Worm (Caenorhabditis elegans) whole organism, midembryonic: Measurements from ENCODE around the gene clec-7.

Experiments
- T22C8.4 ChIP-seq: fragments of 200-800 bp; sonication (Bioruptor generic); IDR thresholded peaks from 2 replicates; pipeline ENCODE4 v1.3.6; 2022; ENCODE audit warnings: missing genetic modification characterization, missing compliant biosample characterization
- cog-1 ChIP-seq: sonication (generic microtip); optimal IDR thresholded peaks from 2 replicates; lab custom pipeline; 2016; ENCODE audit warnings: missing genetic modification characterization, missing compliant biosample characterization
- flt-1 ChIP-seq: fragments of 200-800 bp; sonication (Bioruptor generic); IDR thresholded peaks from 2 replicates; pipeline ENCODE4 v1.3.6; 2022; ENCODE audit warnings: missing genetic modification characterization, missing compliant biosample characterization
- klf-2 ChIP-seq: fragments of 200-800 bp; sonication (Bioruptor generic); conservative IDR thresholded peaks from 2 replicates; pipeline ENCODE4 v1.3.6; 2022; ENCODE audit warnings: missing genetic modification reagents, missing genetic modification characterization, missing compliant biosample characterization
- med-1 ChIP-seq: sonication (generic microtip); optimal IDR thresholded peaks from 2 replicates; lab custom pipeline; 2017; ENCODE audit warnings: missing genetic modification characterization, mild to moderate bottlenecking, missing compliant biosample characterization, antibody characterized with exemption, missing genetic modification reagents; ENCODE audit not compliant: insufficient read depth
- ref-1 ChIP-seq: fragments of 200-800 bp; sonication (Bioruptor generic); conservative IDR thresholded peaks from 2 replicates; pipeline ENCODE4 v1.3.6; 2022; ENCODE audit warnings: missing genetic modification reagents, missing genetic modification characterization, missing compliant biosample characterization
- tab-1 ChIP-seq: fragments of 200-800 bp; sonication (Bioruptor generic); IDR thresholded peaks from 2 replicates; pipeline ENCODE4 v1.3.6; 2022; ENCODE audit warnings: missing genetic modification characterization, missing compliant biosample characterization
- ztf-23 ChIP-seq: fragments of 200-800 bp; sonication (Bioruptor generic); IDR thresholded peaks from 2 replicates; pipeline ENCODE4 v1.3.6; 2022; ENCODE audit warnings: missing genetic modification reagents, missing genetic modification characterization, missing compliant biosample characterization
- ztf-29 ChIP-seq: fragments of 200-800 bp; sonication (Bioruptor generic); IDR thresholded peaks from 2 replicates; pipeline ENCODE4 v1.3.6; 2022; ENCODE audit warnings: missing genetic modification reagents, missing genetic modification characterization, missing compliant biosample characterization

Gene clec-7

ce11 chrV:7364059-7364458 is 35.9 kb downstream of the clec-7 start, which contains the start of gene cyp-35A2:
Gene cyp-35A2, minus strand, starts transcription at chrV:7364182.
- TF ChIP-seq ref-1 (GFP tag; lab: Robert Waterston, UW) = no peak
- no peak for TF ChIP-seq klf-2 (GFP tag; lab: Robert Waterston, UW)
- no peak for TF ChIP-seq ztf-23
- TF ChIP-seq T22C8.4 (GFP tag; lab: Robert Waterston, UW) = no peak
- TF ChIP-seq med-1 (GFP tag; lab: Kevin White, UChicago) = no peak
- no peak for TF ChIP-seq cog-1
- TF ChIP-seq ztf-29 (GFP tag; lab: Robert Waterston, UW) = no peak
- no peak for TF ChIP-seq tab-1 (GFP tag; lab: Robert Waterston, UW)
- no peak for TF ChIP-seq flt-1 (GFP tag; lab: Robert Waterston, UW)

ce11 chrV:7364951-7365350 is 36.8 kb downstream of the clec-7 start, which contains the start of gene exc-13:
Gene exc-13, plus strand, starts transcription at chrV:7365251.
- TF ChIP-seq ref-1 (GFP tag; lab: Robert Waterston, UW) (no peak), flt-1 (GFP tag; lab: Robert Waterston, UW) (no peak), T22C8.4 (GFP tag; lab: Robert Waterston, UW) (no peak), tab-1 (GFP tag; lab: Robert Waterston, UW) (no peak), ztf-29 (GFP tag; lab: Robert Waterston, UW) (no peak), med-1 (GFP tag; lab: Kevin White, UChicago) (no peak), klf-2 (GFP tag; lab: Robert Waterston, UW) (no peak), cog-1 (no peak), ztf-23 (no peak)

ce11 chrV:7369578-7369977 is 41.4 kb downstream of the clec-7 start, which contains the start of gene srj-14:
Gene srj-14, plus strand, starts transcription at chrV:7369708.
- TF ChIP-seq klf-2 (GFP tag; lab: Robert Waterston, UW) (no peak), flt-1 (GFP tag; lab: Robert Waterston, UW) (no peak), tab-1 (GFP tag; lab: Robert Waterston, UW) (no peak), ztf-23 (no peak), cog-1 (no peak), ref-1 (GFP tag; lab: Robert Waterston, UW) (no peak), T22C8.4 (GFP tag; lab: Robert Waterston, UW) (no peak), ztf-29 (GFP tag; lab: Robert Waterston, UW) (no peak)

ce11 chrV:7374090-7374489 is 45.9 kb downstream of the clec-7 start, which contains the start of gene srx-56:
Gene srx-56, plus strand, starts transcription at chrV:7374390.
- TF ChIP-seq klf-2 (GFP tag; lab: Robert Waterston, UW) = no peak
- TF ChIP-seq med-1 (GFP tag; lab: Kevin White, UChicago) = no peak
- TF ChIP-seq ref-1 (GFP tag; lab: Robert Waterston, UW) = no peak
- no peak for TF ChIP-seq ztf-23
- no peak for TF ChIP-seq cog-1
- no peak for TF ChIP-seq flt-1 (GFP tag; lab: Robert Waterston, UW)
- no peak for TF ChIP-seq ztf-29 (GFP tag; lab: Robert Waterston, UW)
- no peak for TF ChIP-seq tab-1 (GFP tag; lab: Robert Waterston, UW)

- TF ChIP-seq ztf-23 (no peak), tab-1 (GFP tag; lab: Robert Waterston, UW) (no peak), klf-2 (GFP tag; lab: Robert Waterston, UW) (no peak), med-1 (GFP tag; lab: Kevin White, UChicago) (no peak), flt-1 (GFP tag; lab: Robert Waterston, UW) (no peak), ztf-29 (GFP tag; lab: Robert Waterston, UW) (no peak), T22C8.4 (GFP tag; lab: Robert Waterston, UW) (no peak), ref-1 (GFP tag; lab: Robert Waterston, UW) (no peak), cog-1 (no peak)
Observed at ce11 chrV:7379384-7379783, 51.2 kb downstream of the clec-7 start, which contains the start of gene srsx-24. Gene srsx-24, minus strand, starts transcription at chrV:7379484.
